Worm (Caenorhabditis elegans) whole organism, late embryonic: Measurements from ENCODE around the gene kin-21.

ENCODE experiments used
- C08G9.2 ChIP-seq: sonication (generic microtip); optimal IDR thresholded peaks from 2 replicates; lab custom pipeline; 2016; ENCODE audit warnings: mild to moderate bottlenecking, missing genetic modification characterization, moderate library complexity, missing compliant biosample characterization
- K02D7.2 ChIP-seq: sonication (generic microtip); optimal IDR thresholded peaks from 2 replicates; lab custom pipeline; 2017; ENCODE audit warnings: mild to moderate bottlenecking, missing genetic modification characterization, missing compliant biosample characterization
- T23F11.4 ChIP-seq: fragments of 200-800 bp; sonication (Bioruptor generic); optimal IDR thresholded peaks from 2 replicates; lab custom pipeline; 2018; ENCODE audit warnings: mild to moderate bottlenecking, missing genetic modification characterization, missing compliant biosample characterization
- ahr-1 ChIP-seq: sonication (generic microtip); optimal IDR thresholded peaks from 2 replicates; lab custom pipeline; 2016; ENCODE audit warnings: missing genetic modification characterization, missing compliant biosample characterization
- ceh-2 ChIP-seq: sonication (generic microtip); optimal IDR thresholded peaks from 2 replicates; lab custom pipeline; 2016; ENCODE audit warnings: missing genotype, missing genetic modification characterization, missing compliant biosample characterization
- ceh-22 ChIP-seq: sonication (generic microtip); optimal IDR thresholded peaks from 2 replicates; lab custom pipeline; 2017; ENCODE audit warnings: missing biosample characterization, missing genetic modification characterization
- ceh-24 ChIP-seq: sonication (generic microtip); optimal IDR thresholded peaks from 2 replicates; lab custom pipeline; 2016; ENCODE audit warnings: mild to moderate bottlenecking, missing genetic modification characterization, missing compliant biosample characterization
- ceh-45 ChIP-seq: fragments of 200-800 bp; sonication (Bioruptor generic); IDR thresholded peaks from 2 replicates; pipeline ENCODE4 v1.3.6; 2022; ENCODE audit warnings: missing genetic modification reagents, missing genetic modification characterization, missing compliant biosample characterization
- dve-1 ChIP-seq: sonication (generic microtip); optimal IDR thresholded peaks from 2 replicates; lab custom pipeline; 2017; ENCODE audit warnings: antibody characterized with exemption, mild to moderate bottlenecking, missing genetic modification characterization, missing compliant biosample characterization
- elt-4 ChIP-seq: sonication (generic microtip); optimal IDR thresholded peaks from 2 replicates; lab custom pipeline; 2016; ENCODE audit warnings: missing genetic modification characterization, missing compliant biosample characterization
- fkh-10 ChIP-seq: fragments of 150-350 bp; optimal IDR thresholded peaks from 2 replicates; lab custom pipeline; 2014; ENCODE audit warnings: missing biosample characterization, missing genetic modification reagents, missing genetic modification characterization
- hlh-13 ChIP-seq: fragments of 200-800 bp; sonication (Bioruptor generic); optimal IDR thresholded peaks from 2 replicates; lab custom pipeline; 2018; ENCODE audit warnings: mild to moderate bottlenecking, missing genetic modification characterization, missing compliant biosample characterization
- hlh-15 ChIP-seq: sonication (generic microtip); optimal IDR thresholded peaks from 2 replicates; lab custom pipeline; 2016; ENCODE audit warnings: missing genetic modification characterization, missing compliant biosample characterization
- hlh-30 ChIP-seq: sonication (generic microtip); optimal IDR thresholded peaks from 2 replicates; lab custom pipeline; 2017; ENCODE audit warnings: antibody characterized with exemption, missing genetic modification characterization, missing compliant biosample characterization; ENCODE audit not compliant: insufficient read depth
- hlh-6 ChIP-seq: sonication (generic microtip); optimal IDR thresholded peaks from 2 replicates; lab custom pipeline; 2016; ENCODE audit warnings: missing genotype, missing genetic modification characterization, missing compliant biosample characterization
- hlh-8 ChIP-seq: sonication (generic microtip); optimal IDR thresholded peaks from 2 replicates; lab custom pipeline; 2016; ENCODE audit warnings: missing genotype, missing genetic modification characterization, missing compliant biosample characterization
- lim-6 ChIP-seq: sonication (generic microtip); optimal IDR thresholded peaks from 2 replicates; lab custom pipeline; 2016; ENCODE audit warnings: missing genetic modification characterization, missing compliant biosample characterization
- lin-11 ChIP-seq: fragments of 200-800 bp; sonication (Bioruptor generic); optimal IDR thresholded peaks from 2 replicates; lab custom pipeline; 2018; ENCODE audit warnings: mild to moderate bottlenecking, missing genetic modification characterization, missing compliant biosample characterization
- madf-2 ChIP-seq: sonication (generic microtip); optimal IDR thresholded peaks from 2 replicates; lab custom pipeline; 2017; ENCODE audit warnings: missing genetic modification characterization, missing compliant biosample characterization
- npax-4 ChIP-seq: sonication (generic microtip); optimal IDR thresholded peaks from 2 replicates; lab custom pipeline; 2016; ENCODE audit warnings: missing genetic modification characterization, missing compliant biosample characterization
- odd-2 ChIP-seq: sonication (generic microtip); optimal IDR thresholded peaks from 2 replicates; lab custom pipeline; 2017; ENCODE audit warnings: antibody characterized with exemption, mild to moderate bottlenecking, missing genetic modification characterization, missing compliant biosample characterization
- pag-3 ChIP-seq: sonication (generic microtip); optimal IDR thresholded peaks from 2 replicates; lab custom pipeline; 2016; ENCODE audit warnings: missing compliant biosample characterization, missing genetic modification characterization, borderline replicate concordance
- pat-9 ChIP-seq: fragments of 200-800 bp; sonication (Bioruptor generic); optimal IDR thresholded peaks from 2 replicates; lab custom pipeline; 2018; ENCODE audit warnings: mild to moderate bottlenecking, missing genetic modification characterization, moderate library complexity, missing compliant biosample characterization
- pax-1 ChIP-seq: fragments of 150-350 bp; optimal IDR thresholded peaks from 2 replicates; lab custom pipeline; 2014; ENCODE audit warnings: missing biosample characterization, missing genetic modification characterization
- pha-2 ChIP-seq: sonication (generic microtip); optimal IDR thresholded peaks from 2 replicates; lab custom pipeline; 2017; ENCODE audit warnings: mild to moderate bottlenecking, missing genetic modification characterization, missing compliant biosample characterization
- pha-4 ChIP-seq: fragments of 150-350 bp; optimal IDR thresholded peaks from 2 replicates; lab custom pipeline; 2018; ENCODE audit warnings: missing biosample characterization, missing genetic modification reagents, missing genetic modification characterization
- ref-2 ChIP-seq: sonication (generic microtip); optimal IDR thresholded peaks from 2 replicates; lab custom pipeline; 2016; ENCODE audit warnings: missing genetic modification characterization, missing compliant biosample characterization
- rnt-1 ChIP-seq: sonication (generic microtip); optimal IDR thresholded peaks from 2 replicates; lab custom pipeline; 2016; ENCODE audit warnings: missing genetic modification characterization, missing compliant biosample characterization
- sox-2 ChIP-seq: fragments of 200-800 bp; sonication (Bioruptor generic); IDR thresholded peaks from 2 replicates; pipeline ENCODE4 v1.3.6; 2022; ENCODE audit warnings: missing genetic modification reagents, missing genetic modification characterization, missing compliant biosample characterization
- sox-4 ChIP-seq: sonication (generic microtip); optimal IDR thresholded peaks from 2 replicates; lab custom pipeline; 2017; ENCODE audit warnings: mild to moderate bottlenecking, missing genetic modification characterization, inconsistent platforms, missing compliant biosample characterization
- tbx-2 ChIP-seq: sonication (generic microtip); optimal IDR thresholded peaks from 2 replicates; lab custom pipeline; 2016; ENCODE audit warnings: missing genetic modification characterization, missing compliant biosample characterization
- tbx-7 ChIP-seq: sonication (generic microtip); optimal IDR thresholded peaks from 2 replicates; lab custom pipeline; 2016; ENCODE audit warnings: missing genotype, missing genetic modification characterization, missing compliant biosample characterization
- unc-42 ChIP-seq: sonication (generic microtip); optimal IDR thresholded peaks from 2 replicates; lab custom pipeline; 2016; ENCODE audit warnings: missing genotype, missing genetic modification characterization, missing compliant biosample characterization
- unc-86 ChIP-seq: sonication (generic microtip); optimal IDR thresholded peaks from 2 replicates; lab custom pipeline; 2016; ENCODE audit warnings: missing genetic modification characterization, missing compliant biosample characterization

The kin-21 gene

DNA sequence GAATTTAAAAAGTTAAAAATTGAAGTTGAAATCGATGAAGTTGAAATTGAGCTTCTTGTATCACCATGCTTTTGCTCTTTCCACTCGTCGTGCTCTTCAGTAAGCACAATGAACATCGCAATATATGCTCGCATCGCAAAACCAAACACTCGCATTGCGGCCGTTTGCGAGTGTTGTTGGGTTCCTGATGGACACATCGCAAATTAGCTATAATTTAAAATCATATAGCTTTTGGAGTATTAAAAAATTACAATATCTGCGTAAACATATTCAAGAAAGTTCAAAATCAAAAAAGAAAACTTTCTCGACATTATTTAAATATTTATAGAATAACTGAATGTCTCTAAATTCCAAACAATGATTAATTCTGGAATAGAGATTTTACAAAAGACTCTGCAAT is 9.4 kb downstream of the kin-21 start, which contains the start of gene K07F5.17:
Gene K07F5.17 (plus strand): TSS at position 301 of the 400 bp plus-strand sequence.
- TF ChIP-seq hlh-6 (tag; lab: Kevin White, UChicago) (no peak), ref-2 (tag; lab: Kevin White, UChicago) (no peak), dve-1 (tag; lab: Kevin White, UChicago) (no peak)
- TF ChIP-seq, all 69 proteins: peak for 0

DNA sequence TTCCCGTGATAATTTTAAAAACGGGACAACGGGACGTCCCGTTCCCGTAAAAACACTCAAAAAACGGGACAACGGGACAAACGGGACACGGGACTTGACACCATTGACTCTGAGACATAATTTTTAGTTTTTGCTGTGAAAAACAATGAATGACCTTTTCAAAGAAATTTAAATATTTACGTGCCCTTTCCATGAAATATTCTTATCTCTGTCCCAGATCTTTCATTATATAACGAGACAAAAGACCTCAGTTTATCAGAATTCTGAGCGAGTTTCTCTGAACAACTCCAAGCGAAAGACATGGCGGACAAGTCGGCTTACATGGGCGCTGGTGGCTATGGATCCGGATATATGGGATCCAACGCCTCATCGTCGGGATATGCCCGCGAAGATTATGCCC is 11.1 kb downstream of the kin-21 start, which contains the start of gene nspd-2:
Gene nspd-2 (plus strand): TSS at position 301 of the 400 bp plus-strand sequence.
- TF ChIP-seq hlh-30 (tag; lab: Kevin White, UChicago) = no peak
- TF ChIP-seq unc-86 = no peak
- TF ChIP-seq sox-2 (GFP tag; lab: Robert Waterston, UW) = no peak
- TF ChIP-seq ref-2 (tag; lab: Kevin White, UChicago) = no peak
- no peak for TF ChIP-seq hlh-13
- TF ChIP-seq unc-42 (tag; lab: Kevin White, UChicago) = no peak
- no peak for TF ChIP-seq C08G9.2
- TF ChIP-seq pha-2 = no peak
- no peak for TF ChIP-seq tbx-2 (tag; lab: Kevin White, UChicago)

ce11 chrIV:9846574-9846973 is 13.9 kb downstream of the kin-21 start, which contains the start of gene K07F5.6:
Gene K07F5.6 (minus strand): TSS chrIV:9846674.
- TF ChIP-seq madf-2 (tag; lab: Kevin White, UChicago) (no peak), C08G9.2 (no peak), hlh-8 (tag; lab: Kevin White, UChicago) (no peak)
- TF ChIP-seq, all 69 proteins: peak for 0

DNA sequence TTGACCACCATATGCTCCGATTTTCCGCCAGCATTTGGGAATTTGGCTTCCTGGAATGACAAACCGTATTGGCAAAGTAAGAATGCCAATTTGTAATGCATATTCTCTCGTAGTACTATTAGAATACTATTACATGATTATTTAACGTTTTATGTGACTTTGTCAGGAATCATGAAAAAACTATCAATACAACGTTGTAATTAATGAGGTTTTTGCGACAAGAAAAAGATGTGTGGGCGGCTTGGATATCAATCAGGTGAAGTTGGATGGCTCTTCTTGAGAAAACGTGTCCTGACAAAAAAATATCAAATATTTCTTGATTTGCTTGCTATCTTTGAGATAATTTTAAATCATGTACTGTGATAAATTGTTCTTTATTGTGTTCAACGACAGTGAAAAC is 15.4 kb downstream of the kin-21 start, which contains the start of gene K07F5.7:
Gene K07F5.7 (minus strand): TSS at position 101 of the 400 bp plus-strand sequence.
- TF ChIP-seq npax-4 (tag; lab: Kevin White, UChicago) (no peak), rnt-1 (tag; lab: Kevin White, UChicago) (no peak), sox-4 (tag; lab: Kevin White, UChicago) (no peak), ceh-24 (no peak), elt-4 (tag; lab: Kevin White, UChicago) (no peak), ahr-1 (tag; lab: Kevin White, UChicago) (no peak), lin-11 (tag; lab: Kevin White, UChicago) (no peak), pax-1 (tag; lab: Kevin White, UChicago) (no peak), hlh-13 (no peak), pha-4 (tag; lab: Kevin White, UChicago) (no peak), tbx-7 (tag; lab: Kevin White, UChicago) (no peak), odd-2 (tag; lab: Kevin White, UChicago) (no peak), pag-3 (tag; lab: Kevin White, UChicago) (no peak), lim-6 (tag; lab: Kevin White, UChicago) (no peak), T23F11.4 (GFP tag; lab: Kevin White, UChicago) (no peak), unc-42 (tag; lab: Kevin White, UChicago) (no peak), ceh-45 (GFP tag; lab: Robert Waterston, UW) (no peak), ceh-22 (tag; lab: Kevin White, UChicago) (no peak), K02D7.2 (no peak), madf-2 (tag; lab: Kevin White, UChicago) (no peak)

- TF ChIP-seq elt-4 (tag; lab: Kevin White, UChicago) (no peak), hlh-15 (tag; lab: Kevin White, UChicago) (no peak), fkh-10 (GFP tag; lab: Kevin White, UChicago) (no peak), unc-42 (tag; lab: Kevin White, UChicago) (no peak), pat-9 (tag; lab: Kevin White, UChicago) (no peak), ceh-2 (tag; lab: Kevin White, UChicago) (no peak)
These were observed 16.9 kb downstream of the kin-21 start, which contains the start of gene K07F5.8 for ce11 chrIV:9849624-9850023. Gene K07F5.8 (minus strand): TSS chrIV:9849724.
